Worm (Caenorhabditis elegans) whole organism, late embryonic: ENCODE results near the gene F36H5.10.

Experiments used
- F13H6.1 ChIP-seq: sonication (generic microtip); optimal IDR thresholded peaks from 2 replicates; lab custom pipeline; 2016; ENCODE audit warnings: missing genetic modification characterization, missing compliant biosample characterization
- K02D7.2 ChIP-seq: sonication (generic microtip); optimal IDR thresholded peaks from 2 replicates; lab custom pipeline; 2017; ENCODE audit warnings: mild to moderate bottlenecking, missing genetic modification characterization, missing compliant biosample characterization
- K09A11.1 ChIP-seq: sonication (generic microtip); optimal IDR thresholded peaks from 2 replicates; lab custom pipeline; 2017; ENCODE audit warnings: antibody characterized with exemption, mild to moderate bottlenecking, missing genetic modification characterization, missing compliant biosample characterization; ENCODE audit not compliant: insufficient read depth
- T23F11.4 ChIP-seq: fragments of 200-800 bp; sonication (Bioruptor generic); optimal IDR thresholded peaks from 2 replicates; lab custom pipeline; 2018; ENCODE audit warnings: mild to moderate bottlenecking, missing genetic modification characterization, missing compliant biosample characterization
- Y22D7AL.16 ChIP-seq: sonication (generic microtip); optimal IDR thresholded peaks from 2 replicates; lab custom pipeline; 2016; ENCODE audit warnings: missing genetic modification characterization, missing compliant biosample characterization
- ama-1 ChIP-seq: fragments of 150-350 bp; optimal IDR thresholded peaks from 2 replicates; lab custom pipeline; 2014
- ceh-19 ChIP-seq: fragments of 200-800 bp; sonication (Bioruptor generic); optimal IDR thresholded peaks from 2 replicates; lab custom pipeline; 2018; ENCODE audit warnings: mild to moderate bottlenecking, missing genetic modification characterization, missing compliant biosample characterization
- ceh-2 ChIP-seq: sonication (generic microtip); optimal IDR thresholded peaks from 2 replicates; lab custom pipeline; 2016; ENCODE audit warnings: missing genotype, missing genetic modification characterization, missing compliant biosample characterization
- ceh-22 ChIP-seq: sonication (generic microtip); optimal IDR thresholded peaks from 2 replicates; lab custom pipeline; 2017; ENCODE audit warnings: missing biosample characterization, missing genetic modification characterization
- ceh-30 ChIP-seq: fragments of 150-350 bp; optimal IDR thresholded peaks from 2 replicates; lab custom pipeline; 2014; ENCODE audit warnings: missing biosample characterization, missing genetic modification characterization
- ceh-31 ChIP-seq: sonication (generic microtip); optimal IDR thresholded peaks from 2 replicates; lab custom pipeline; 2016; ENCODE audit warnings: missing genetic modification characterization, missing compliant biosample characterization
- ceh-34 ChIP-seq: sonication (generic microtip); optimal IDR thresholded peaks from 2 replicates; lab custom pipeline; 2016; ENCODE audit warnings: mild to moderate bottlenecking, missing genetic modification characterization, missing compliant biosample characterization
- ceh-45 ChIP-seq: fragments of 200-800 bp; sonication (Bioruptor generic); IDR thresholded peaks from 2 replicates; pipeline ENCODE4 v1.3.6; 2022; ENCODE audit warnings: missing genetic modification reagents, missing genetic modification characterization, missing compliant biosample characterization
- che-1 ChIP-seq: sonication (generic microtip); optimal IDR thresholded peaks from 2 replicates; lab custom pipeline; 2016; ENCODE audit warnings: mild to moderate bottlenecking, missing genetic modification characterization, missing compliant biosample characterization
- dmd-4 ChIP-seq: sonication (generic microtip); optimal IDR thresholded peaks from 2 replicates; lab custom pipeline; 2016; ENCODE audit warnings: borderline replicate concordance, missing genetic modification characterization, missing compliant biosample characterization
- elt-2 ChIP-seq: sonication (generic microtip); optimal IDR thresholded peaks from 2 replicates; lab custom pipeline; 2016; ENCODE audit warnings: missing genetic modification reagents, missing genetic modification characterization, missing compliant biosample characterization
- elt-4 ChIP-seq: sonication (generic microtip); optimal IDR thresholded peaks from 2 replicates; lab custom pipeline; 2016; ENCODE audit warnings: missing genetic modification characterization, missing compliant biosample characterization
- ets-4 ChIP-seq: sonication (generic microtip); optimal IDR thresholded peaks from 2 replicates; lab custom pipeline; 2016; ENCODE audit warnings: missing genetic modification characterization, missing compliant biosample characterization
- eyg-1 ChIP-seq: sonication (generic microtip); optimal IDR thresholded peaks from 2 replicates; lab custom pipeline; 2016; ENCODE audit warnings: missing genotype, missing genetic modification characterization, missing compliant biosample characterization
- fax-1 ChIP-seq: sonication (generic microtip); optimal IDR thresholded peaks from 2 replicates; lab custom pipeline; 2016; ENCODE audit warnings: missing genotype, missing genetic modification characterization, missing compliant biosample characterization
- fkh-10 ChIP-seq: fragments of 150-350 bp; optimal IDR thresholded peaks from 2 replicates; lab custom pipeline; 2014; ENCODE audit warnings: missing biosample characterization, missing genetic modification reagents, missing genetic modification characterization
- fkh-6 ChIP-seq: sonication (generic microtip); optimal IDR thresholded peaks from 2 replicates; lab custom pipeline; 2016; ENCODE audit warnings: missing genetic modification characterization, missing compliant biosample characterization
- gmeb-2 ChIP-seq: sonication (generic microtip); optimal IDR thresholded peaks from 2 replicates; lab custom pipeline; 2016; ENCODE audit warnings: missing genetic modification characterization, inconsistent platforms, missing compliant biosample characterization
- hlh-15 ChIP-seq: sonication (generic microtip); optimal IDR thresholded peaks from 2 replicates; lab custom pipeline; 2016; ENCODE audit warnings: missing genetic modification characterization, missing compliant biosample characterization
- hlh-30 ChIP-seq: sonication (generic microtip); optimal IDR thresholded peaks from 2 replicates; lab custom pipeline; 2017; ENCODE audit warnings: antibody characterized with exemption, missing genetic modification characterization, missing compliant biosample characterization; ENCODE audit not compliant: insufficient read depth
- lim-6 ChIP-seq: sonication (generic microtip); optimal IDR thresholded peaks from 2 replicates; lab custom pipeline; 2016; ENCODE audit warnings: missing genetic modification characterization, missing compliant biosample characterization
- nhr-11 ChIP-seq: fragments of 150-350 bp; optimal IDR thresholded peaks from 2 replicates; lab custom pipeline; 2014; ENCODE audit warnings: missing biosample characterization, missing genetic modification characterization
- nhr-232 ChIP-seq: sonication (generic microtip); optimal IDR thresholded peaks from 2 replicates; lab custom pipeline; 2016; ENCODE audit warnings: missing genetic modification characterization, missing compliant biosample characterization
- odd-2 ChIP-seq: sonication (generic microtip); optimal IDR thresholded peaks from 2 replicates; lab custom pipeline; 2017; ENCODE audit warnings: antibody characterized with exemption, mild to moderate bottlenecking, missing genetic modification characterization, missing compliant biosample characterization
- pat-9 ChIP-seq: fragments of 200-800 bp; sonication (Bioruptor generic); optimal IDR thresholded peaks from 2 replicates; lab custom pipeline; 2018; ENCODE audit warnings: mild to moderate bottlenecking, missing genetic modification characterization, moderate library complexity, missing compliant biosample characterization
- pha-2 ChIP-seq: sonication (generic microtip); optimal IDR thresholded peaks from 2 replicates; lab custom pipeline; 2017; ENCODE audit warnings: mild to moderate bottlenecking, missing genetic modification characterization, missing compliant biosample characterization
- pha-4 ChIP-seq: fragments of 150-350 bp; optimal IDR thresholded peaks from 2 replicates; lab custom pipeline; 2018; ENCODE audit warnings: missing biosample characterization, missing genetic modification reagents, missing genetic modification characterization
- pqm-1 ChIP-seq: sonication (generic microtip); optimal IDR thresholded peaks from 2 replicates; lab custom pipeline; 2016; ENCODE audit warnings: missing genetic modification characterization, missing compliant biosample characterization
- pros-1 ChIP-seq: fragments of 150-350 bp; optimal IDR thresholded peaks from 2 replicates; lab custom pipeline; 2014; ENCODE audit warnings: missing biosample characterization, missing genetic modification reagents, missing genetic modification characterization
- sox-2 ChIP-seq: fragments of 200-800 bp; sonication (Bioruptor generic); IDR thresholded peaks from 2 replicates; pipeline ENCODE4 v1.3.6; 2022; ENCODE audit warnings: missing genetic modification reagents, missing genetic modification characterization, missing compliant biosample characterization
- syd-9 ChIP-seq: sonication (generic microtip); optimal IDR thresholded peaks from 2 replicates; lab custom pipeline; 2016; ENCODE audit warnings: mild to moderate bottlenecking, missing genetic modification characterization, moderate library complexity, missing compliant biosample characterization
- ttx-3 ChIP-seq: sonication (generic microtip); optimal IDR thresholded peaks from 2 replicates; lab custom pipeline; 2016; ENCODE audit warnings: missing genetic modification reagents, missing genetic modification characterization, missing compliant biosample characterization
- unc-3 ChIP-seq, 2 experiments: fragments of 200-800 bp in 1 of 2; sonication (Bioruptor generic) in 1 of 2; sonication (generic microtip) in 1 of 2; conservative IDR thresholded peaks in 1 of 2; optimal IDR thresholded peaks in 1 of 2; 2 replicates each; pipeline versions ENCODE4 v1.3.6 to Lab custom; 2016 to 2022; ENCODE audit warnings: missing compliant biosample characterization in 2 of 2, missing genetic modification characterization in 2 of 2, missing genetic modification reagents in 1 of 2
- unc-42 ChIP-seq: sonication (generic microtip); optimal IDR thresholded peaks from 2 replicates; lab custom pipeline; 2016; ENCODE audit warnings: missing genotype, missing genetic modification characterization, missing compliant biosample characterization
- zip-5 ChIP-seq: sonication (generic microtip); optimal IDR thresholded peaks from 2 replicates; lab custom pipeline; 2016; ENCODE audit warnings: missing genetic modification characterization, missing compliant biosample characterization

The F36H5.10 gene

ce11 chrII:1735145-1735544 lies 22.0 kb upstream of the F36H5.10 start:
- TF ChIP-seq ets-4 (tag; lab: Kevin White, UChicago): no peak
- no peak for TF ChIP-seq elt-4 (tag; lab: Kevin White, UChicago)
- no peak for TF ChIP-seq pha-4 (tag; lab: Kevin White, UChicago)
- no peak for TF ChIP-seq pqm-1 (tag; lab: Kevin White, UChicago)
- TF ChIP-seq elt-2 (tag; lab: Kevin White, UChicago): no peak
- TF ChIP-seq pat-9 (tag; lab: Kevin White, UChicago): no peak
- no peak for TF ChIP-seq F13H6.1 (tag; lab: Kevin White, UChicago)
- no peak for TF ChIP-seq odd-2 (tag; lab: Kevin White, UChicago)
- no peak for TF ChIP-seq ceh-19 (GFP tag; lab: Kevin White, UChicago)
- no peak for TF ChIP-seq fkh-6 (tag; lab: Kevin White, UChicago)

- no peak for TF ChIP-seq T23F11.4
- TF ChIP-seq zip-5: no peak
- no peak for TF ChIP-seq fkh-10 (GFP tag; lab: Kevin White, UChicago)
- no peak for TF ChIP-seq ceh-45 (GFP tag; lab: Robert Waterston, UW)
- no peak for TF ChIP-seq hlh-15 (tag; lab: Kevin White, UChicago)
- no peak for TF ChIP-seq pha-2 (tag; lab: Kevin White, UChicago)
- TF ChIP-seq ceh-31 (tag; lab: Kevin White, UChicago): no peak
- TF ChIP-seq lim-6 (tag; lab: Kevin White, UChicago): no peak
- TF ChIP-seq K02D7.2 (tag; lab: Kevin White, UChicago): no peak
- TF ChIP-seq eyg-1 (tag; lab: Kevin White, UChicago): no peak
- no peak for TF ChIP-seq ceh-34 (tag; lab: Kevin White, UChicago)
These were observed 20.8 kb upstream of the F36H5.10 start, which contains the start of gene ceh-83 for ce11 chrII:1736353-1736752. Gene ceh-83 (minus strand): TSS chrII:1736533.

ce11 chrII:1738844-1739243 lies 18.3 kb upstream of the F36H5.10 start, which contains the start of the genes irld-9 and irld-33:
Gene irld-9 (minus strand): TSS chrII:1738944.
Gene irld-33 (plus strand): TSS chrII:1739052.
- TF ChIP-seq K09A11.1 (tag; lab: Kevin White, UChicago): no peak
- no peak for TF ChIP-seq syd-9 (tag; lab: Kevin White, UChicago)
- no peak for TF ChIP-seq pros-1 (tag; lab: Kevin White, UChicago)
- TF ChIP-seq gmeb-2 (tag; lab: Kevin White, UChicago): no peak
- TF ChIP-seq nhr-11 (tag; lab: Kevin White, UChicago): no peak
- TF ChIP-seq sox-2: no peak
- no peak for TF ChIP-seq unc-42 (tag; lab: Kevin White, UChicago)
- no peak for TF ChIP-seq hlh-30
- TF ChIP-seq ceh-34 (tag; lab: Kevin White, UChicago): no peak
- no peak for TF ChIP-seq dmd-4 (tag; lab: Kevin White, UChicago)

ce11 chrII:1741248-1741647 lies 15.9 kb upstream of the F36H5.10 start, which contains the start of gene K07G6.1:
Gene K07G6.1 (plus strand): TSS chrII:1741548.
- TF ChIP-seq pha-2 (tag; lab: Kevin White, UChicago): no peak
- no peak for TF ChIP-seq zip-5
- TF ChIP-seq lim-6 (tag; lab: Kevin White, UChicago): no peak
- no peak for TF ChIP-seq fax-1 (tag; lab: Kevin White, UChicago)
- no peak for TF ChIP-seq ama-1
- TF ChIP-seq syd-9 (tag; lab: Kevin White, UChicago): no peak
- TF ChIP-seq unc-3 (GFP tag; conservative IDR thresholded peaks at IDR 0.05; lab: Robert Waterston, UW): no peak
- TF ChIP-seq unc-3 (tag; optimal IDR thresholded peaks at IDR 0.05; lab: Kevin White, UChicago): no peak
- no peak for TF ChIP-seq che-1
- TF ChIP-seq nhr-232 (tag; lab: Kevin White, UChicago): no peak
- no peak for TF ChIP-seq ceh-30
- no peak for TF ChIP-seq fkh-10 (GFP tag; lab: Kevin White, UChicago)
- TF ChIP-seq Y22D7AL.16 (tag; lab: Kevin White, UChicago): no peak
- no peak for TF ChIP-seq fkh-6 (tag; lab: Kevin White, UChicago)
- no peak for TF ChIP-seq ceh-22 (tag; lab: Kevin White, UChicago)
- TF ChIP-seq ceh-2 (tag; lab: Kevin White, UChicago): no peak
- TF ChIP-seq pha-4 (tag; lab: Kevin White, UChicago): no peak
- no peak for TF ChIP-seq ttx-3
